Fruit fly (Drosophila melanogaster): Measurements from ENCODE around the gene CG11714.

Gene CG11714

DNA sequence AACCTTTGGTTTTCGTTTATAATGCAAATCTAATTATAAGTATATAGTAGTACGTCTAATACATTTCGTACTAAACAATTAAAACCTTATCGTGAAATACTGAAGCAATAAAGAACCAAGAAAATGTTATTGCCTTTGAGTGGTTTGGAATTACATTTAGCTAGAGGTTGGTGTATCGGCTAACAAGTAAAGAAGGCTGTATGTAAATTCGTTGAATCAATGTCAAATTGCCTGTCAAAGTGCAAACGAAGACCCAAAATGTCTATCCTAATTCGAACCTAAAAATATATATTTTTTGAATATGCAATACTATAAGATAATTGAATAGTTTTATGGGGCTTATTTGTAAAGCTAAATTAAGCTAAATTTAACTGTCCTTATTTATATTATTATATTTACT is 11.3 kb downstream of the CG11714 start (continued):
- no peak for TF ChIP-seq Oli (tag; optimal IDR thresholded peaks at IDR 0.05)
- no peak for TF ChIP-seq Usf (GFP tag; optimal IDR thresholded peaks at IDR 0.05)
- peak; percentile 22 for TF ChIP-seq CG11504 (tag; optimal IDR thresholded peaks at IDR 0.05)
- peak; percentile 22 for TF ChIP-seq sug (tag; optimal IDR thresholded peaks at IDR 0.05)
- no peak for TF ChIP-seq Ets65A (GFP tag)
- TF ChIP-seq CG8089 (GFP tag; optimal IDR thresholded peaks at IDR 0.05): no peak
- TF ChIP-seq CG12659 (GFP tag; optimal IDR thresholded peaks at IDR 0.05): peak; percentile 31
- TF ChIP-seq amos (GFP tag; IDR thresholded peaks at IDR 0.05; ENCODE audit: partially characterized antibody): peak; percentile 58

- TF ChIP-seq Med (GFP tag) (peak; percentile 19), CG5245 (GFP tag; optimal IDR thresholded peaks at IDR 0.05) (no peak), CG15269 (tag; optimal IDR thresholded peaks at IDR 0.05) (peak; percentile 22), mirr (GFP tag; optimal IDR thresholded peaks at IDR 0.05) (peak; percentile 20), CG14667 (GFP tag; IDR thresholded peaks at IDR 0.05) (no peak), fd3F (GFP tag; optimal IDR thresholded peaks at IDR 0.05) (peak; percentile 51), CG17568 (GFP tag; optimal IDR thresholded peaks at IDR 0.05) (peak; percentile 29), CG13296 (GFP tag; optimal IDR thresholded peaks at IDR 0.05) (peak; percentile 47), BtbVII (GFP tag; optimal IDR thresholded peaks at IDR 0.05) (peak; percentile 10)
Measured at dm6 chr3L:11510489-11510888, 12.0 kb downstream of the CG11714 start, which contains the start of gene CG33272. Gene CG33272 (minus strand): TSS chr3L:11510589.

DNA sequence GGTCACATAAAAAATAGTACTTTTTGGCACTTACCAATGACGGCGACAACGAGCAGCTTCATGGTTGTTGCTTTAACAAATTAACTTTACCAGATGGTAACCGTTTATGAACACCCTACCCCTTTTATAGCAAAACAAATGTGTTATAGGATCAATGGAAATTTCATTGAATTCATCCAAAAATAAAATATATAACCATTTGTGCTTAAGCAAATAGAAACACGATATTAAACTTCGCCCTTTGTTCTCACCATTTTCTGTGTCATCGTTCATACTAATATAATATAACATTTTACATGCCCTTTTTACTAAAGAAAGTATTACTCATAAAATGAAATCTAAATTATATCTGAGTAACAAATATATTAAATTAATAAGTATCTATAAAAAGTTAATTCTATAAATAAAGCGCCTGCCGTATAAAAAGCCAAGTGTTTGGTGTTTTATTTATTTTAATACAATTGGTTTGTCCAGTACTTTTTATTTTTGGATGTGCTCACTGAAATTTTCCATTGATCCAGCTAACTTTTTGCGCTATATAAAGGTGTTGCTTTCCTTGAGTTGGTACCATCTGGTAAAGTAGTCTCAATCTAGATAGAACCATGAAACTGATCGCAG is 13.1 kb downstream of the CG11714 start, which contains the start of the genes Sgs8 and Sgs7:
Gene Sgs8 (minus strand): TSS at position 101 of the 618 bp plus-strand sequence.
Gene Sgs7 (plus strand): TSS at position 568 of the 618 bp plus-strand sequence.
- TF ChIP-seq ewg (GFP tag; optimal IDR thresholded peaks at IDR 0.05): no peak
- no peak for TF ChIP-seq dpn (GFP tag; optimal IDR thresholded peaks at IDR 0.05)
- no peak for TF ChIP-seq CG6689 (GFP tag; IDR thresholded peaks at IDR 0.05)
- no peak for TF ChIP-seq CG2875 (GFP tag; optimal IDR thresholded peaks at IDR 0.05)
- TF ChIP-seq phol (tag; optimal IDR thresholded peaks at IDR 0.05): no peak
- TF ChIP-seq kah (GFP tag; optimal IDR thresholded peaks at IDR 0.05): no peak
- no peak for TF ChIP-seq hbn (GFP tag; IDR thresholded peaks at IDR 0.05; ENCODE audit: partially characterized antibody)
- TF ChIP-seq Oli (tag; optimal IDR thresholded peaks at IDR 0.05): no peak
- no peak for TF ChIP-seq CG16815 (GFP tag; optimal IDR thresholded peaks at IDR 0.05)
- no peak for TF ChIP-seq Sox102F (GFP tag; optimal IDR thresholded peaks at IDR 0.05)
- no peak for TF ChIP-seq H2.0 (GFP tag; IDR thresholded peaks at IDR 0.05)
- TF ChIP-seq C15 (GFP tag; IDR thresholded peaks at IDR 0.05): no peak
- no peak for TF ChIP-seq mld (GFP tag; IDR thresholded peaks at IDR 0.05; ENCODE audit: partially characterized antibody)
- TF ChIP-seq Chrac-16 (GFP tag; optimal IDR thresholded peaks at IDR 0.05): no peak

DNA sequence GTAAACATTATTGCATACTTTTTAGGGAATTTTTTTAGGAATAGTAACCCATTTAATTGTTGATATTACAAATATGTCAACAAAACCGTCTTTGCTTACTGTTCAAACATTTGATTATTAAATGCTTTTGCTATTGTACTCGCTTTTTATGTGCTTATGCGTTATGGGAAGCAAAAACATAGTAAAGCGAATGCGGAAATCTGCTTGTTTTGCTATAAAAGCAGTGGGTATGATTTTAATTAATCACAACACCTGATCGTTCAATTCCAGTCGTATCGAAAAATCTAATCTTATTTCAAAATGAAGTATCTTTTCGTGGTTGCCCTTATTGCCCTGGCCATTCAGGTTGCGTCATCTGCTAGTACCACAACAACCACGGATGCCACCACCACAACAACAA is 14.2 kb downstream of the CG11714 start, which contains the start of gene CG33500:
Gene CG33500 (plus strand): TSS at position 301 of the 400 bp plus-strand sequence.
- TF ChIP-seq YL-1 (GFP tag; optimal IDR thresholded peaks at IDR 0.05) (no peak), NC2α (GFP tag; optimal IDR thresholded peaks at IDR 0.05) (no peak), tna (GFP tag; IDR thresholded peaks at IDR 0.05; ENCODE audit: partially characterized antibody) (no peak), CG11696 (GFP tag; IDR thresholded peaks at IDR 0.05) (no peak), peb (GFP tag; IDR thresholded peaks at IDR 0.05) (no peak), CG8290 (GFP tag; optimal IDR thresholded peaks at IDR 0.05) (no peak), CG8290 (tag; optimal IDR thresholded peaks at IDR 0.05) (peak in 1 of 2 experiments; percentile 8), CG3847 (GFP tag; IDR thresholded peaks at IDR 0.05) (no peak), zen2 (GFP tag; IDR thresholded peaks at IDR 0.05; ENCODE audit: partially characterized antibody) (no peak), Trl (optimal IDR thresholded peaks at IDR 0.05) (no peak), Trl (GFP tag; optimal IDR thresholded peaks at IDR 0.05) (no peak), fd96Cb (tag; optimal IDR thresholded peaks at IDR 0.05) (no peak), CG15479 (GFP tag; optimal IDR thresholded peaks at IDR 0.05) (no peak), Hmr (GFP tag; optimal IDR thresholded peaks at IDR 0.05) (peak; percentile 29), pita (GFP tag; optimal IDR thresholded peaks at IDR 0.05) (no peak), gce (GFP tag; IDR thresholded peaks at IDR 0.05) (no peak), dmrt11E (tag; optimal IDR thresholded peaks at IDR 0.05) (no peak)
